Worm (Caenorhabditis elegans): ENCODE data around the gene sri-9.

ce11 chrV:16988614-16989013 is 12.7 kb upstream of the sri-9 start, which contains the start of gene Y102A5C.27:
- TF ChIP-seq him-1 (tag; optimal IDR thresholded peaks at IDR 0.05) (no peak), dao-5 (tag; optimal IDR thresholded peaks at IDR 0.05) (no peak), W03F9.2 (tag; optimal IDR thresholded peaks at IDR 0.05) (no peak)

All from whole organism, L4/young adult.